Worm (Caenorhabditis elegans): ENCODE data around the gene lon-8.
A peak's percentile ranks its signal among the peaks of the same experiment; 100 is the strongest.

The lon-8 gene

ce11 chrV:18001268-18001667, at the start of gene lon-8:
Gene lon-8, minus strand, starts transcription at chrV:18001368.
- TF ChIP-seq lin-1 (GFP tag; IDR thresholded peaks at IDR 0.05): no peak
- no peak for TF ChIP-seq aly-2 (tag; optimal IDR thresholded peaks at IDR 0.05)
- no peak for TF ChIP-seq ceh-20 (GFP tag; IDR thresholded peaks at IDR 0.05)
- no peak for TF ChIP-seq nhr-111 (GFP tag; optimal IDR thresholded peaks at IDR 0.05)
- no peak for TF ChIP-seq pha-4 (GFP tag; IDR thresholded peaks at IDR 0.05)
- no peak for TF ChIP-seq pha-4 (tag; optimal IDR thresholded peaks at IDR 0.05)
- TF ChIP-seq jun-1 (tag; optimal IDR thresholded peaks at IDR 0.05): no peak
- no peak for TF ChIP-seq ztf-11 (tag; optimal IDR thresholded peaks at IDR 0.05)
- no peak for TF ChIP-seq spr-1 (tag; optimal IDR thresholded peaks at IDR 0.05)
- no peak for TF ChIP-seq D1046.2 (GFP tag; IDR thresholded peaks at IDR 0.05)
- TF ChIP-seq snpc-1.2 (GFP tag; IDR thresholded peaks at IDR 0.05): no peak
- TF ChIP-seq F49E8.2 (tag; optimal IDR thresholded peaks at IDR 0.05; ENCODE audit: borderline replicate concordance): no peak

ce11 chrV:18043271-18043670, 42.1 kb upstream of the lon-8 start, which contains the start of gene ebp-1:
Gene ebp-1, plus strand, starts transcription at chrV:18043571.
- TF ChIP-seq nhr-28 (tag; optimal IDR thresholded peaks at IDR 0.05): no peak
- no peak for TF ChIP-seq zfp-2 (tag; optimal IDR thresholded peaks at IDR 0.05)
- TF ChIP-seq lin-38 (GFP tag; IDR thresholded peaks at IDR 0.05): no peak
- TF ChIP-seq nhr-111 (GFP tag; optimal IDR thresholded peaks at IDR 0.05): no peak
- no peak for TF ChIP-seq lin-15B (tag; optimal IDR thresholded peaks at IDR 0.05)
- no peak for TF ChIP-seq unc-130 (GFP tag; optimal IDR thresholded peaks at IDR 0.05)
- no peak for TF ChIP-seq mes-2 (tag; optimal IDR thresholded peaks at IDR 0.05; ENCODE audit: poor library complexity, severe bottlenecking)
- TF ChIP-seq rbr-2 (tag; optimal IDR thresholded peaks at IDR 0.05): no peak

- TF ChIP-seq rbr-2 (tag; optimal IDR thresholded peaks at IDR 0.05) (no peak), dmd-8 (GFP tag; IDR thresholded peaks at IDR 0.05) (no peak), zip-11 (GFP tag; IDR thresholded peaks at IDR 0.05) (no peak), ztf-11 (tag; optimal IDR thresholded peaks at IDR 0.05) (no peak)
Measured at ce11 chrV:18022179-18022578, 21.0 kb upstream of the lon-8 start, which contains the start of gene prp-6. Gene prp-6, plus strand, starts transcription at chrV:18022479.

- TF ChIP-seq dve-1 (tag; optimal IDR thresholded peaks at IDR 0.05; ENCODE audit: insufficient read depth): no peak
- TF ChIP-seq dpl-1 (GFP tag; optimal IDR thresholded peaks at IDR 0.05): peak; percentile 10
- TF ChIP-seq nhr-28 (tag; optimal IDR thresholded peaks at IDR 0.05): peak; percentile 19
Measured at ce11 chrV:18021464-18021863, 20.3 kb upstream of the lon-8 start.

ce11 chrV:18017226-18017625, 16.1 kb upstream of the lon-8 start, which contains the start of gene srh-134:
Gene srh-134, minus strand, starts transcription at chrV:18017326.
- TF ChIP-seq F44E2.7 (GFP tag; IDR thresholded peaks at IDR 0.05): no peak
- no peak for TF ChIP-seq spr-3 (GFP tag; optimal IDR thresholded peaks at IDR 0.05)
- no peak for TF ChIP-seq php-3 (GFP tag; IDR thresholded peaks at IDR 0.05)
- TF ChIP-seq dmd-8 (GFP tag; IDR thresholded peaks at IDR 0.05): no peak
- TF ChIP-seq daf-19 (GFP tag; conservative IDR thresholded peaks at IDR 0.05): no peak
- TF ChIP-seq F49E8.2 (tag; optimal IDR thresholded peaks at IDR 0.05; ENCODE audit: borderline replicate concordance): no peak
- TF ChIP-seq zip-11 (GFP tag; IDR thresholded peaks at IDR 0.05): no peak
- no peak for TF ChIP-seq hif-1 (tag; optimal IDR thresholded peaks at IDR 0.05)
- TF ChIP-seq Y5F2A.4 (GFP tag; optimal IDR thresholded peaks at IDR 0.05): no peak
- no peak for TF ChIP-seq F10B5.3 (tag; optimal IDR thresholded peaks at IDR 0.05)
- no peak for TF ChIP-seq nhr-102 (tag; optimal IDR thresholded peaks at IDR 0.05)
- TF ChIP-seq skn-1 (tag; optimal IDR thresholded peaks at IDR 0.05): no peak
- no peak for TF ChIP-seq Y75B8A.6 (GFP tag; IDR thresholded peaks at IDR 0.05)
- no peak for TF ChIP-seq nhr-237 (tag; optimal IDR thresholded peaks at IDR 0.05)
- no peak for TF ChIP-seq fos-1 (tag; optimal IDR thresholded peaks at IDR 0.05)
- no peak for TF ChIP-seq mxl-2 (GFP tag; conservative IDR thresholded peaks at IDR 0.05)
- TF ChIP-seq vab-7 (GFP tag; IDR thresholded peaks at IDR 0.05): no peak
- TF ChIP-seq ztf-7 (tag; optimal IDR thresholded peaks at IDR 0.05): no peak
- TF ChIP-seq lin-13 (GFP tag; optimal IDR thresholded peaks at IDR 0.05): no peak
